Worm (Caenorhabditis elegans): ENCODE results near the gene F20C5.7.

DNA sequence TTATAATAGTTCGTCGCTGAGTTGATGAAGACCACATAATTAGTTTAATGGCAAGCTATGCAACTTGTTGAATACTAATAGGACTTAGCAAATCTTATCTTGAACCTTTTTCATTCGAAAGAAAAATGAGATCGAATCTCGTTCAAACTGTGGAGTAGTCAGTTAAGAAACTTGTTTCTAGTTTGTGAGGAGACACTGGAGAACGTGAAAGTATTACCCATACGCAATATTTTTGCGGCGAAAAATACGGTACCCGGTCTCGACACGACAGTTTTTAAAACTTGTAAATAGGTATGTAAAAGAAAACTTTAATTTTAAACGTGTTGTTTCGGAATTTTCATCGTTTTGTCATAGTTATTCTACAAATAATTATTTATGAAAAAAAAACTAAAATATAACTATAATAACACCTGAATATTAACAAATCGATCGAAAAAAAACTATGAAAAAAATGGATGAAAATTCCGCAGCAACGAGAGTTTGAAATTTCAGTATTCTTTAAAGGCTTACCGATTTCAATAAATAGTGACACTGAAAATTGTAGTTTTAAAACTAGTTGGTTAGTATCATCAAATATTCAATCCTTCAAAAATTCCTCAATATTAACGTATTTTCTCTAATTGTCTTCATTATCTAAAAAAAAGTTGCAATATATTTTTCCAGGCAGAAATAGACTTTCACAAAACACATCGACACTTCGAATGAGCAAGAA lies at the start of gene F20C5.7, which contains the start of gene parg-1:
- no peak for TF ChIP-seq pha-4 (tag; optimal IDR thresholded peaks at IDR 0.05)
- no peak for TF ChIP-seq drap-1 (GFP tag; optimal IDR thresholded peaks at IDR 0.05)
- no peak for TF ChIP-seq ces-1 (GFP tag; optimal IDR thresholded peaks at IDR 0.05)
- no peak for TF ChIP-seq blmp-1 (tag; optimal IDR thresholded peaks at IDR 0.05)
- no peak for TF ChIP-seq elt-3 (tag; optimal IDR thresholded peaks at IDR 0.05)
- TF ChIP-seq ztf-11 (tag; optimal IDR thresholded peaks at IDR 0.05): no peak
- TF ChIP-seq mab-5 (tag; optimal IDR thresholded peaks at IDR 0.05): no peak
- no peak for TF ChIP-seq snpc-4 (tag; optimal IDR thresholded peaks at IDR 0.05)
- no peak for TF ChIP-seq mls-2 (tag; optimal IDR thresholded peaks at IDR 0.05)
- no peak for TF ChIP-seq nhr-237 (tag; optimal IDR thresholded peaks at IDR 0.05)
- TF ChIP-seq nhr-76 (tag; optimal IDR thresholded peaks at IDR 0.05): no peak

Measured in whole organism, mixed stage, embryonic.